Worm (Caenorhabditis elegans): ENCODE data around the gene spl-3.

ce11 chrIV:1235785-1236184 is 42.9 kb downstream of the spl-3 start:
- no peak for TF ChIP-seq nhr-11 (tag; optimal IDR thresholded peaks at IDR 0.05)
- no peak for TF ChIP-seq F37D6.2 (tag; optimal IDR thresholded peaks at IDR 0.05)
- TF ChIP-seq lin-15B (tag; optimal IDR thresholded peaks at IDR 0.05) = no peak
- no peak for TF ChIP-seq unc-62 (GFP tag; optimal IDR thresholded peaks at IDR 0.05 in 1 of 2)
- TF ChIP-seq unc-62 (tag; optimal IDR thresholded peaks at IDR 0.05) = no peak
- TF ChIP-seq lir-3 (tag; optimal IDR thresholded peaks at IDR 0.05) = no peak
- TF ChIP-seq fos-1 (tag; optimal IDR thresholded peaks at IDR 0.05) = no peak
- no peak for TF ChIP-seq R02D3.7 (tag; optimal IDR thresholded peaks at IDR 0.05)
- TF ChIP-seq hif-1 (tag; optimal IDR thresholded peaks at IDR 0.05) = no peak
- no peak for TF ChIP-seq saeg-2 (GFP tag; IDR thresholded peaks at IDR 0.05)
- TF ChIP-seq hlh-30 (tag; optimal IDR thresholded peaks at IDR 0.05; ENCODE audit: insufficient read depth) = no peak
- no peak for TF ChIP-seq pqm-1 (tag; optimal IDR thresholded peaks at IDR 0.05)
- TF ChIP-seq ZK546.5 (tag; optimal IDR thresholded peaks at IDR 0.05) = no peak
- no peak for TF ChIP-seq dve-1 (tag; optimal IDR thresholded peaks at IDR 0.05; ENCODE audit: insufficient read depth)
